Worm (Caenorhabditis elegans) whole organism, L4 larva: ENCODE results near the gene unc-116.
A peak's percentile ranks its signal among the peaks of the same experiment; 100 is the strongest.

Source experiments
- F10B5.3 ChIP-seq: sonication (generic microtip); optimal IDR thresholded peaks from 2 replicates; lab custom pipeline; 2016; ENCODE audit warnings: mild to moderate bottlenecking, missing genetic modification characterization, missing compliant biosample characterization
- F26F4.8 ChIP-seq: fragments of 200-800 bp; sonication (Bioruptor generic); conservative IDR thresholded peaks from 2 replicates; pipeline ENCODE4 v1.3.6; 2022; ENCODE audit warnings: missing genetic modification characterization, missing compliant biosample characterization
- F37D6.2 ChIP-seq: sonication (generic microtip); optimal IDR thresholded peaks from 2 replicates; lab custom pipeline; 2016; ENCODE audit warnings: mild to moderate bottlenecking, missing genetic modification characterization, missing compliant biosample characterization
- F44E2.7 ChIP-seq: fragments of 200-800 bp; sonication (Bioruptor generic); IDR thresholded peaks from 2 replicates; pipeline ENCODE4 v2.1.2; 2022; ENCODE audit warnings: missing genetic modification characterization, missing compliant biosample characterization
- F49E8.2 ChIP-seq: sonication (generic microtip); optimal IDR thresholded peaks from 2 replicates; lab custom pipeline; 2016; ENCODE audit warnings: missing compliant biosample characterization, mild to moderate bottlenecking, missing genetic modification characterization, borderline replicate concordance
- Y48G9A.11 ChIP-seq: fragments of 200-800 bp; sonication (Bioruptor generic); IDR thresholded peaks from 2 replicates; pipeline ENCODE4 v1.3.6; 2022; ENCODE audit warnings: missing genetic modification reagents, missing genetic modification characterization, missing compliant biosample characterization
- Y75B8A.6 ChIP-seq: fragments of 200-800 bp; sonication (Bioruptor generic); IDR thresholded peaks from 2 replicates; pipeline ENCODE4 v1.3.6; 2022; ENCODE audit warnings: missing genetic modification reagents, missing genetic modification characterization, missing compliant biosample characterization
- ZK337.2 ChIP-seq: fragments of 200-800 bp; sonication (Bioruptor generic); IDR thresholded peaks from 2 replicates; pipeline ENCODE4 v1.3.6; 2022; ENCODE audit warnings: missing genetic modification reagents, missing genetic modification characterization, missing compliant biosample characterization
- aha-1 ChIP-seq: fragments of 150-350 bp; peaks from one replicate; lab custom pipeline; 2014; ENCODE audit warnings: missing biosample characterization, missing genetic modification characterization
- aly-2 ChIP-seq: sonication (generic microtip); optimal IDR thresholded peaks from 2 replicates; lab custom pipeline; 2018; ENCODE audit warnings: missing biosample characterization, missing genetic modification characterization
- ama-1 ChIP-seq: fragments of 150-350 bp; optimal IDR thresholded peaks from 2 replicates; lab custom pipeline; 2014; ENCODE audit warnings: inconsistent platforms, mixed read lengths
- arid-1 ChIP-seq: fragments of 200-800 bp; sonication (Bioruptor generic); conservative IDR thresholded peaks from 2 replicates; pipeline ENCODE4 v1.3.6; 2022; ENCODE audit warnings: missing genetic modification reagents, missing genetic modification characterization, missing compliant biosample characterization
- attf-4 ChIP-seq: sonication (generic microtip); optimal IDR thresholded peaks from 3 replicates; lab custom pipeline; 2017; ENCODE audit warnings: missing biosample characterization, missing genetic modification characterization
- ceh-20 ChIP-seq: fragments of 200-800 bp; sonication (Bioruptor generic); IDR thresholded peaks from 2 replicates; pipeline ENCODE4 v1.3.6; 2022; ENCODE audit warnings: missing genetic modification reagents, missing genetic modification characterization, missing compliant biosample characterization
- ceh-28 ChIP-seq: fragments of 150-350 bp; optimal IDR thresholded peaks from 2 replicates; lab custom pipeline; 2014; ENCODE audit warnings: missing biosample characterization, missing genetic modification reagents, missing genetic modification characterization
- ceh-44 ChIP-seq: fragments of 200-800 bp; sonication (Bioruptor generic); IDR thresholded peaks from 2 replicates; pipeline ENCODE4 v1.3.6; 2022; ENCODE audit warnings: missing genetic modification reagents, missing genetic modification characterization, missing compliant biosample characterization
- ceh-62 ChIP-seq: sonication (generic microtip); optimal IDR thresholded peaks from 2 replicates; lab custom pipeline; 2017; ENCODE audit warnings: missing biosample characterization, missing genetic modification characterization
- ces-1 ChIP-seq: fragments of 150-350 bp; sonication (generic microtip); optimal IDR thresholded peaks from 4 replicates; lab custom pipeline; 2014; ENCODE audit warnings: missing biosample characterization, missing genetic modification reagents, missing genetic modification characterization
- cey-2 ChIP-seq: sonication (generic microtip); optimal IDR thresholded peaks from 3 replicates; lab custom pipeline; 2017; ENCODE audit warnings: missing genetic modification characterization, mild to moderate bottlenecking, missing compliant biosample characterization, antibody characterized with exemption, borderline replicate concordance; ENCODE audit not compliant: insufficient read depth
- daf-19 ChIP-seq: fragments of 200-800 bp; sonication (Bioruptor generic); conservative IDR thresholded peaks from 2 replicates; pipeline ENCODE4 v1.3.6; 2022; ENCODE audit warnings: missing genetic modification characterization, missing compliant biosample characterization
- dmd-6 ChIP-seq: fragments of 200-800 bp; sonication (Bioruptor generic); IDR thresholded peaks from 2 replicates; pipeline ENCODE4 v1.3.6; 2022; ENCODE audit warnings: missing genetic modification reagents, missing genetic modification characterization, missing compliant biosample characterization
- fkh-10 ChIP-seq: fragments of 150-350 bp; optimal IDR thresholded peaks from 2 replicates; lab custom pipeline; 2014; ENCODE audit warnings: missing biosample characterization, missing genetic modification reagents, missing genetic modification characterization
- fos-1 ChIP-seq: fragments of 150-350 bp; optimal IDR thresholded peaks from 2 replicates; lab custom pipeline; 2014; ENCODE audit warnings: missing biosample characterization, missing genetic modification characterization
- gei-8 ChIP-seq: fragments of 200-800 bp; sonication (Bioruptor generic); optimal IDR thresholded peaks from 2 replicates; lab custom pipeline; 2018; ENCODE audit warnings: mild to moderate bottlenecking, missing genetic modification characterization, missing compliant biosample characterization
- hif-1 ChIP-seq, 2 experiments: sonication (generic microtip); optimal IDR thresholded peaks; 2 replicates each; lab custom pipeline; 2016 to 2017; ENCODE audit warnings: missing compliant biosample characterization in 2 of 2, missing genetic modification characterization in 2 of 2, missing genetic modification reagents in 2 of 2, missing genotype in 2 of 2, mild to moderate bottlenecking in 1 of 2
- hlh-11 ChIP-seq: fragments of 200-800 bp; sonication (Bioruptor generic); optimal IDR thresholded peaks from 2 replicates; lab custom pipeline; 2018; ENCODE audit warnings: mild to moderate bottlenecking, missing genetic modification characterization, missing compliant biosample characterization
- hmg-1.1 ChIP-seq: fragments of 200-800 bp; sonication (Bioruptor generic); IDR thresholded peaks from 2 replicates; pipeline ENCODE4 v1.3.6; 2022; ENCODE audit warnings: missing genetic modification reagents, missing genetic modification characterization, missing compliant biosample characterization
- lin-15B ChIP-seq: fragments of 150-350 bp; sonication (generic microtip); optimal IDR thresholded peaks from 3 replicates; lab custom pipeline; 2014; ENCODE audit warnings: missing biosample characterization, missing genetic modification characterization
- lin-39 ChIP-seq: fragments of 150-350 bp; optimal IDR thresholded peaks from 2 replicates; lab custom pipeline; 2014; ENCODE audit warnings: missing biosample characterization, missing genetic modification reagents, missing genetic modification characterization
- lsy-2 ChIP-seq, 2 experiments: fragments of 150-350 bp in 1 of 2; sonication (generic microtip) in 1 of 2; optimal IDR thresholded peaks; 2 replicates each; lab custom pipeline; 2014 to 2017; ENCODE audit warnings: missing biosample characterization in 2 of 2, missing genetic modification characterization in 2 of 2
- mdl-1 ChIP-seq, 2 experiments: fragments of 150-350 bp in 1 of 2; sonication (generic microtip) in 1 of 2; optimal IDR thresholded peaks; 2 replicates each; lab custom pipeline; 2014 to 2017; ENCODE audit warnings: missing biosample characterization in 2 of 2, missing genetic modification characterization in 2 of 2
- mdt-29 ChIP-seq: fragments of 200-800 bp; sonication (Bioruptor generic); IDR thresholded peaks from 2 replicates; pipeline ENCODE4 v1.3.6; 2022; ENCODE audit warnings: missing genetic modification reagents, missing genetic modification characterization, missing compliant biosample characterization
- mes-2 ChIP-seq: sonication (generic microtip); optimal IDR thresholded peaks from 2 replicates; lab custom pipeline; 2016; ENCODE audit warnings: missing genotype, mild to moderate bottlenecking, missing genetic modification characterization, missing compliant biosample characterization; ENCODE audit not compliant: poor library complexity, severe bottlenecking
- mxl-2 ChIP-seq: fragments of 200-800 bp; sonication (Bioruptor generic); conservative IDR thresholded peaks from 2 replicates; pipeline ENCODE4 v1.3.6; 2022; ENCODE audit warnings: missing genetic modification reagents, missing genetic modification characterization, missing compliant biosample characterization
- nhr-102 ChIP-seq: sonication (generic microtip); optimal IDR thresholded peaks from 2 replicates; lab custom pipeline; 2016; ENCODE audit warnings: mild to moderate bottlenecking, missing genetic modification characterization, moderate library complexity, missing compliant biosample characterization
- nhr-11 ChIP-seq: fragments of 150-350 bp; optimal IDR thresholded peaks from 2 replicates; lab custom pipeline; 2014; ENCODE audit warnings: missing biosample characterization, missing genetic modification characterization
- nhr-25 ChIP-seq: sonication (generic microtip); optimal IDR thresholded peaks from 2 replicates; lab custom pipeline; 2017; ENCODE audit warnings: missing genetic modification characterization, mild to moderate bottlenecking, missing compliant biosample characterization, antibody characterized with exemption, moderate library complexity, borderline replicate concordance; ENCODE audit not compliant: insufficient read depth
- nhr-28 ChIP-seq: fragments of 150-350 bp; optimal IDR thresholded peaks from 2 replicates; lab custom pipeline; 2014; ENCODE audit warnings: missing biosample characterization, missing genetic modification characterization
- nhr-41 ChIP-seq: fragments of 200-800 bp; sonication (Bioruptor generic); IDR thresholded peaks from 2 replicates; pipeline ENCODE4 v1.3.6; 2022; ENCODE audit warnings: missing genetic modification reagents, missing genetic modification characterization, missing compliant biosample characterization
- nhr-48 ChIP-seq: sonication (generic microtip); optimal IDR thresholded peaks from 2 replicates; lab custom pipeline; 2016; ENCODE audit warnings: mild to moderate bottlenecking, missing genetic modification characterization, missing compliant biosample characterization
- pha-4 ChIP-seq, 2 experiments: fragments of 150-350 bp in 1 of 2; fragments of 200-800 bp in 1 of 2; sonication (Bioruptor generic) in 1 of 2; IDR thresholded peaks in 1 of 2; optimal IDR thresholded peaks in 1 of 2; 2 replicates each; pipeline versions ENCODE4 v1.3.6 to Lab custom; 2014 to 2022; ENCODE audit warnings: missing genetic modification characterization in 2 of 2, missing genetic modification reagents in 2 of 2, missing biosample characterization in 1 of 2, missing compliant biosample characterization in 1 of 2
- pqm-1 ChIP-seq: sonication (generic microtip); optimal IDR thresholded peaks from 2 replicates; lab custom pipeline; 2017; ENCODE audit warnings: missing biosample characterization, missing genetic modification characterization
- saeg-2 ChIP-seq: fragments of 200-800 bp; sonication (Bioruptor generic); IDR thresholded peaks from 2 replicates; pipeline ENCODE4 v1.3.6; 2022; ENCODE audit warnings: missing genetic modification reagents, missing genetic modification characterization, missing compliant biosample characterization
- spr-3 ChIP-seq: fragments of 200-800 bp; sonication (Bioruptor generic); optimal IDR thresholded peaks from 2 replicates; lab custom pipeline; 2018; ENCODE audit warnings: mild to moderate bottlenecking, missing genetic modification characterization, missing compliant biosample characterization
- tag-97 ChIP-seq: fragments of 200-800 bp; sonication (Bioruptor generic); IDR thresholded peaks from 2 replicates; pipeline ENCODE4 v1.3.6; 2022; ENCODE audit warnings: missing genetic modification characterization, missing compliant biosample characterization
- unc-130 ChIP-seq: sonication (generic microtip); optimal IDR thresholded peaks from 2 replicates; lab custom pipeline; 2016; ENCODE audit warnings: missing genetic modification reagents, missing genetic modification characterization, missing compliant biosample characterization
- unc-62 ChIP-seq, 3 experiments: fragments of 150-350 bp in 1 of 3; sonication (generic microtip); optimal IDR thresholded peaks in 2 of 3; peaks in 1 of 3; 1 replicate in 1 of 3; 2 replicates in 2 of 3; lab custom pipeline; 2014 to 2017; ENCODE audit warnings: missing biosample characterization in 3 of 3, missing genetic modification characterization in 3 of 3, missing genetic modification reagents in 3 of 3, missing genotype in 1 of 3
- zfp-3 ChIP-seq: fragments of 200-800 bp; sonication (Bioruptor generic); conservative IDR thresholded peaks from 2 replicates; pipeline ENCODE4 v1.3.6; 2022; ENCODE audit warnings: missing genetic modification reagents, missing genetic modification characterization, missing compliant biosample characterization
- zip-11 ChIP-seq: fragments of 200-800 bp; sonication (Bioruptor generic); IDR thresholded peaks from 2 replicates; pipeline ENCODE4 v1.3.6; 2022; ENCODE audit warnings: missing genetic modification characterization, missing compliant biosample characterization

Gene unc-116

DNA sequence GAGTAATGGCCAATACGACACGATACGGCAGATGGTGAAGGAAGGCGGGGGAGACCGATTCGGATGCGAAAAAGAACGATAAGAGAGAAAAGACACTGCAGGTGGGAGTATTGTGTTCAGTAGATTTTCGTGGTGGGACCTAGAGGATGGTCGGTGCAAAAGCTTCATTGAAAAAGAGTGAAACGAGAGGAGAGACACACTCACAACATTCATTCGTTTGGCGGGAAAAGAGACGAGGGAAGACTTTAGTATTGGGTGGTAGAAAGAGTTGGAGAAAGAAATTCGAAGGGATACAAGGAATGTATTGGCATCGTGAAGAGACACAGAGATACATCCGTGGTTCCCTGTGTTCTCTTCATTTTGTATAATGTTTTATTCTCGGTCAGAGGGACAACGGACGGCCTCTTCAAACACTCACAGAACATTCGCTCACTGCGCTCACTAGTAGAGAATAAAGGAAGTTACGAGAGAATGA is 1.5 kb upstream of the unc-116 start (continued):
- TF ChIP-seq nhr-25 (tag; lab: Kevin White, UChicago), result peak; percentile 59
- no peak for TF ChIP-seq gei-8
- TF ChIP-seq mxl-2 (GFP tag; lab: Robert Waterston, UW), result no peak
- no peak for TF ChIP-seq F26F4.8 (GFP tag; lab: Robert Waterston, UW)
- TF ChIP-seq aha-1 (tag; lab: Kevin White, UChicago), result peak; percentile 86
- peak; percentile 86 for TF ChIP-seq nhr-11 (tag; lab: Kevin White, UChicago)
- no peak for TF ChIP-seq unc-130
- no peak for TF ChIP-seq F49E8.2 (tag; lab: Kevin White, UChicago)
- no peak for TF ChIP-seq zip-11
- no peak for TF ChIP-seq Y75B8A.6 (GFP tag; lab: Robert Waterston, UW)
- peak; percentile 1 for TF ChIP-seq mes-2 (tag; lab: Kevin White, UChicago)
- TF ChIP-seq nhr-102 (tag; lab: Kevin White, UChicago), result peak; percentile 40
- no peak for TF ChIP-seq lin-39 (tag; lab: Kevin White, UChicago)
- no peak for TF ChIP-seq tag-97 (GFP tag; lab: Robert Waterston, UW)
- no peak for TF ChIP-seq zfp-3 (GFP tag; lab: Robert Waterston, UW)
- TF ChIP-seq pqm-1 (tag; lab: Kevin White, UChicago), result peak; percentile 3
- peak; percentile 43 for TF ChIP-seq ama-1 (lab: Kevin White, UChicago)
- no peak for TF ChIP-seq Y48G9A.11 (GFP tag; lab: Robert Waterston, UW)
- peak in 1 of 2 experiments; percentile 58 for TF ChIP-seq mdl-1 (tag; optimal IDR thresholded peaks at IDR 0.05; lab: Kevin White, UChicago)
- no peak for TF ChIP-seq mdt-29
- peak; percentile 53; the same call in 1 of the 2 replicates for TF ChIP-seq dmd-6
- no peak for TF ChIP-seq F10B5.3
- TF ChIP-seq hmg-1.1, result peak; percentile 84
- peak; percentile 77 to 91 for TF ChIP-seq lsy-2 (tag; optimal IDR thresholded peaks at IDR 0.05; lab: Kevin White, UChicago)
- TF ChIP-seq ceh-28 (tag; lab: Kevin White, UChicago), result no peak
- no peak for TF ChIP-seq attf-4
- no peak for TF ChIP-seq fos-1 (tag; lab: Kevin White, UChicago)
- TF ChIP-seq fkh-10, result peak; percentile 33
- TF ChIP-seq lin-15B (tag; lab: Kevin White, UChicago), result no peak
- no peak for TF ChIP-seq spr-3
- TF ChIP-seq aly-2, result no peak
- no peak for TF ChIP-seq daf-19 (GFP tag; lab: Robert Waterston, UW)
- TF ChIP-seq nhr-41 (GFP tag; lab: Robert Waterston, UW), result no peak
- TF ChIP-seq F44E2.7 (GFP tag; lab: Robert Waterston, UW), result no peak
- TF ChIP-seq unc-62 (GFP tag; optimal IDR thresholded peaks at IDR 0.05 in 1 of 2; lab: Kevin White, UChicago), result no peak
- no peak for TF ChIP-seq unc-62 (tag; optimal IDR thresholded peaks at IDR 0.05; lab: Kevin White, UChicago)
- TF ChIP-seq F37D6.2 (tag; lab: Kevin White, UChicago), result peak; percentile 50
- no peak for TF ChIP-seq saeg-2 (GFP tag; lab: Robert Waterston, UW)
- peak in 1 of 2 experiments; percentile 49 for TF ChIP-seq hif-1 (tag; optimal IDR thresholded peaks at IDR 0.05; lab: Kevin White, UChicago)
- TF ChIP-seq cey-2 (tag; lab: Kevin White, UChicago), result no peak
- 0 out of 2 replicates have a peak, but pooled peaks have one; percentile 14 for TF ChIP-seq ceh-20 (GFP tag; lab: Robert Waterston, UW)
- TF ChIP-seq ZK337.2 (GFP tag; lab: Robert Waterston, UW), result no peak
- no peak for TF ChIP-seq ceh-44 (GFP tag; lab: Robert Waterston, UW)
- no peak for TF ChIP-seq pha-4 (GFP tag; IDR thresholded peaks at IDR 0.05; lab: Robert Waterston, UW)
- peak; percentile 43 for TF ChIP-seq pha-4 (tag; optimal IDR thresholded peaks at IDR 0.05; lab: Kevin White, UChicago)
- peak; percentile 62 for TF ChIP-seq nhr-48 (tag; lab: Kevin White, UChicago)
- TF ChIP-seq hlh-11 (tag; lab: Kevin White, UChicago), result peak; percentile 83
- TF ChIP-seq ceh-62, result no peak
- TF ChIP-seq arid-1 (GFP tag; lab: Robert Waterston, UW), result peak; percentile 27; the same call in 1 of the 2 replicates
- peak; percentile 66 for TF ChIP-seq nhr-28 (tag; lab: Kevin White, UChicago)
- peak; percentile 64 for TF ChIP-seq ces-1 (GFP tag; lab: Kevin White, UChicago)
